Fruit fly (Drosophila melanogaster): ENCODE data around the gene RhoGAP71E.

DNA sequence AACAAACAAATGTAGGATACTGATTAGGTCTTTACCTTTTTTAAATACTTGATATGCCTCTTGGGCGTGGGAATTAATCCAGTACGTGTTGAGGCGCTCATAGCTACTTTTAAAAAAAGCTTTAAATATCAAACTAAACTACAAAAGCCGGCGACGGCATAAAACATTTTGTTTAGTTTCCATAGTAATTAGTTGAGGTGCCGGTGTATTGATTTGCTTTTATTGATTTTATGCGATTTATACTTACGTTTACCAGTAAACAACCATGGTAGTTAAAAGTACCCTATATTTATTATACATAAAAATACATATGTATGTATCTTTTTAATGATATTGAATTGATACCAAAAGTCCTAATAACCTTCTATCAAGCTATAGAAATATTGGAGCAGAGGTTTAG lies 24.1 kb downstream of the RhoGAP71E start, which contains the start of gene CG13449:
- TF ChIP-seq Dll (optimal IDR thresholded peaks at IDR 0.05) (no peak), usp (GFP tag; optimal IDR thresholded peaks at IDR 0.05) (no peak), pan (optimal IDR thresholded peaks at IDR 0.05) (no peak), CG8478 (optimal IDR thresholded peaks at IDR 0.05) (no peak), EcR (GFP tag; optimal IDR thresholded peaks at IDR 0.05) (no peak), psq (optimal IDR thresholded peaks at IDR 0.05) (no peak)
